Worm (Caenorhabditis elegans) whole organism, mixed stage, embryonic: Measurements from ENCODE around the gene F47B10.8.

ENCODE experiments used
- elt-3 ChIP-seq: fragments of 150-350 bp; optimal IDR thresholded peaks from 2 replicates; lab custom pipeline; 2014; ENCODE audit warnings: missing biosample characterization, missing genetic modification characterization
- hlh-1 ChIP-seq: fragments of 150-350 bp; optimal IDR thresholded peaks from 2 replicates; lab custom pipeline; 2014; ENCODE audit warnings: missing biosample characterization, missing genetic modification reagents, missing genetic modification characterization
- mab-5 ChIP-seq: fragments of 150-350 bp; optimal IDR thresholded peaks from 2 replicates; lab custom pipeline; 2014; ENCODE audit warnings: missing biosample characterization, missing genetic modification characterization
- unc-62 ChIP-seq: fragments of 150-350 bp; optimal IDR thresholded peaks from 2 replicates; lab custom pipeline; 2014; ENCODE audit warnings: missing biosample characterization, missing genetic modification reagents, missing genetic modification characterization

DNA sequence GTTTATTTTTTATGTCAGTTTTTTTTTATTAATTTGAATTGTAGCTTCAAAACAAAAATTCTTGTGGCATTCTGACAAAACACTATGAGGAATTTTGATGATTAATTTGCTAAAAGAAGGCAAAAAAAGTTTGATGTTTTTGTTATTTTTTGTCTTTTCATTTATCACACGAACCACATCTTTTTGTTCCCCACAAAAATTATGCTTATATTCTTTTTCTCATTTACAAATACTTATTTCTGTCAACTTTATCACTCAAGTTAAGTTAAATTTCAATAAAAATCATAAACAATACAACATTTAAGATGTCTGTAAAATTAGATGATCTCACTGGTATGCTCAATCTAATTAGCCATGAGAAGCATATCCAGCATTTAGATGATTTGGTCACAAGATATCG lies 22.4 kb downstream of the F47B10.8 start, which contains the start of gene F47B10.6:
- TF ChIP-seq elt-3 (tag; lab: Kevin White, UChicago), result no peak
- TF ChIP-seq unc-62 (GFP tag; lab: Kevin White, UChicago), result no peak
- no peak for TF ChIP-seq hlh-1 (tag; lab: Kevin White, UChicago)
- no peak for TF ChIP-seq mab-5 (tag; lab: Kevin White, UChicago)
